Fruit fly (Drosophila melanogaster) whole organism, wandering third instar larva: ENCODE measurements around the gene syd.

Experiments used
- Abd-B ChIP-seq: fragments of >200 bp; optimal IDR thresholded peaks from 2 replicates; lab custom pipeline; 2017; ENCODE audit warnings: missing biosample characterization, missing genetic modification characterization
- CG32264 ChIP-seq: fragments of 200-800 bp; sonication (Bioruptor generic); optimal IDR thresholded peaks from 2 replicates; lab custom pipeline; 2016; ENCODE audit warnings: missing biosample characterization, missing genetic modification characterization
- CG9705 ChIP-seq: fragments of 200-800 bp; sonication (Bioruptor generic); optimal IDR thresholded peaks from 2 replicates; lab custom pipeline; 2018; ENCODE audit warnings: missing biosample characterization, mild to moderate bottlenecking, missing genetic modification characterization
- CrebA ChIP-seq: fragments of 200-800 bp; sonication (Bioruptor generic); optimal IDR thresholded peaks from 2 replicates; lab custom pipeline; 2016; ENCODE audit warnings: missing biosample characterization, mild to moderate bottlenecking, missing genetic modification characterization, borderline replicate concordance
- Dfd ChIP-seq: fragments of >200 bp; optimal IDR thresholded peaks from 2 replicates; lab custom pipeline; 2017; ENCODE audit warnings: missing biosample characterization, missing genetic modification characterization
- Dif ChIP-seq: fragments of 200-275, 200-300 bp; sonication (Bioruptor generic); optimal IDR thresholded peaks from 2 replicates; lab custom pipeline; 2018; ENCODE audit warnings: missing biosample characterization, missing genetic modification characterization; ENCODE audit not compliant: partially characterized antibody
- GATAd ChIP-seq: sonication (Bioruptor generic); optimal IDR thresholded peaks from 2 replicates; lab custom pipeline; 2016; ENCODE audit warnings: missing biosample characterization, missing genetic modification characterization
- HLH106 ChIP-seq: fragments of 200-800 bp; optimal IDR thresholded peaks from 3 replicates; lab custom pipeline; 2019; ENCODE audit warnings: missing biosample characterization, mild to moderate bottlenecking, missing genetic modification characterization, moderate library complexity
- Hnf4 ChIP-seq: fragments of 200-800 bp; sonication (Bioruptor generic); optimal IDR thresholded peaks from 2 replicates; lab custom pipeline; 2016; ENCODE audit warnings: missing biosample characterization, mild to moderate bottlenecking, missing genetic modification characterization
- Hr78 ChIP-seq: fragments of >200 bp; optimal IDR thresholded peaks from 2 replicates; lab custom pipeline; 2017; ENCODE audit warnings: missing biosample characterization, missing genetic modification characterization
- Hr83 ChIP-seq: fragments of 200-300 bp; sonication (Bioruptor generic); optimal IDR thresholded peaks from 2 replicates; lab custom pipeline; 2016; ENCODE audit warnings: missing biosample characterization, mild to moderate bottlenecking, missing genetic modification characterization, moderate library complexity; ENCODE audit not compliant: poor library complexity, severe bottlenecking
- Mio ChIP-seq: sonication (Bioruptor generic); optimal IDR thresholded peaks from 2 replicates; lab custom pipeline; 2016; ENCODE audit warnings: missing biosample characterization, missing genetic modification characterization
- Myc ChIP-seq: fragments of >200 bp; optimal IDR thresholded peaks from 2 replicates; lab custom pipeline; 2017
- N ChIP-seq: fragments of >200 bp; optimal IDR thresholded peaks from 2 replicates; lab custom pipeline; 2018; ENCODE audit warnings: missing biosample characterization, missing external identifiers, missing genetic modification characterization
- OdsH ChIP-seq: fragments of 200-800 bp; sonication (Bioruptor generic); optimal IDR thresholded peaks from 2 replicates; lab custom pipeline; 2016; ENCODE audit warnings: missing biosample characterization, mild to moderate bottlenecking, missing genetic modification characterization
- Rel ChIP-seq, 2 experiments: fragments of 200-800 bp; sonication (Bioruptor generic) in 1 of 2; optimal IDR thresholded peaks; 2 replicates in 1 of 2; 3 replicates in 1 of 2; lab custom pipeline; 2016 to 2019; ENCODE audit warnings: mild to moderate bottlenecking in 2 of 2, missing biosample characterization in 2 of 2, missing genetic modification characterization in 2 of 2, moderate library complexity in 1 of 2
- Sp1 ChIP-seq: fragments of 200-800 bp; sonication (Bioruptor generic); optimal IDR thresholded peaks from 3 replicates; lab custom pipeline; 2019; ENCODE audit warnings: missing biosample characterization, mild to moderate bottlenecking, missing genetic modification characterization, moderate library complexity
- Vsx2 ChIP-seq: fragments of 200-300, 225-300 bp; sonication (Bioruptor generic); optimal IDR thresholded peaks from 2 replicates; lab custom pipeline; 2018; ENCODE audit warnings: missing biosample characterization, missing genetic modification characterization; ENCODE audit not compliant: partially characterized antibody
- brk ChIP-seq: fragments of 200-800 bp; sonication (Bioruptor generic); optimal IDR thresholded peaks from 2 replicates; lab custom pipeline; 2016; ENCODE audit warnings: missing biosample characterization, mild to moderate bottlenecking, missing genetic modification characterization
- dl ChIP-seq, 2 experiments: fragments of 175-275, 200-275 bp in 1 of 2; fragments of 200-275 bp in 1 of 2; sonication (Bioruptor generic); optimal IDR thresholded peaks; lab custom pipeline; 2018; ENCODE audit warnings: mild to moderate bottlenecking in 2 of 2, missing biosample characterization in 2 of 2, missing genetic modification characterization in 2 of 2, moderate library complexity in 2 of 2; ENCODE audit not compliant: partially characterized antibody in 2 of 2, insufficient read depth in 1 of 2
- dmrt93B ChIP-seq: fragments of 200-800 bp; sonication (Bioruptor generic); optimal IDR thresholded peaks from 2 replicates; lab custom pipeline; 2018; ENCODE audit warnings: missing biosample characterization, mild to moderate bottlenecking, missing genetic modification characterization
- foxo ChIP-seq, 2 experiments: fragments of 200-800 bp; sonication (Bioruptor generic); optimal IDR thresholded peaks; 2 replicates in 1 of 2; 3 replicates in 1 of 2; lab custom pipeline; 2016 to 2017; ENCODE audit warnings: missing biosample characterization in 2 of 2, missing genetic modification characterization in 2 of 2
- fru ChIP-seq: fragments of 200-800 bp; sonication (Bioruptor generic); optimal IDR thresholded peaks from 3 replicates; lab custom pipeline; 2016; ENCODE audit warnings: missing biosample characterization, mild to moderate bottlenecking, missing genetic modification characterization
- h ChIP-seq: fragments of 200-800 bp; sonication (Bioruptor generic); optimal IDR thresholded peaks from 3 replicates; lab custom pipeline; 2016; ENCODE audit warnings: missing biosample characterization, mild to moderate bottlenecking, missing genetic modification characterization
- jim ChIP-seq: fragments of 175-275, 200-325 bp; sonication (Bioruptor generic); optimal IDR thresholded peaks from 2 replicates; lab custom pipeline; 2016; ENCODE audit warnings: missing biosample characterization, mild to moderate bottlenecking, missing genetic modification characterization
- lola ChIP-seq: fragments of >200 bp; optimal IDR thresholded peaks from 2 replicates; lab custom pipeline; 2017; ENCODE audit warnings: missing biosample characterization, missing genetic modification characterization
- pan ChIP-seq: fragments of >200 bp; optimal IDR thresholded peaks from 2 replicates; lab custom pipeline; 2017
- psq ChIP-seq: fragments of 200-800 bp; sonication (Bioruptor generic); optimal IDR thresholded peaks from 3 replicates; lab custom pipeline; 2017; ENCODE audit warnings: missing biosample characterization, mild to moderate bottlenecking, missing genetic modification characterization, moderate library complexity
- sage ChIP-seq: fragments of 200-800 bp; sonication (Bioruptor generic); optimal IDR thresholded peaks from 2 replicates; lab custom pipeline; 2016; ENCODE audit warnings: missing biosample characterization, mild to moderate bottlenecking, missing genetic modification characterization
- tai ChIP-seq: sonication (Bioruptor generic); optimal IDR thresholded peaks from 2 replicates; lab custom pipeline; 2016; ENCODE audit warnings: missing biosample characterization, missing genetic modification characterization
- usp ChIP-seq: fragments of >200 bp; optimal IDR thresholded peaks from 2 replicates; lab custom pipeline; 2017; ENCODE audit warnings: missing biosample characterization, missing genetic modification characterization

The syd gene

DNA sequence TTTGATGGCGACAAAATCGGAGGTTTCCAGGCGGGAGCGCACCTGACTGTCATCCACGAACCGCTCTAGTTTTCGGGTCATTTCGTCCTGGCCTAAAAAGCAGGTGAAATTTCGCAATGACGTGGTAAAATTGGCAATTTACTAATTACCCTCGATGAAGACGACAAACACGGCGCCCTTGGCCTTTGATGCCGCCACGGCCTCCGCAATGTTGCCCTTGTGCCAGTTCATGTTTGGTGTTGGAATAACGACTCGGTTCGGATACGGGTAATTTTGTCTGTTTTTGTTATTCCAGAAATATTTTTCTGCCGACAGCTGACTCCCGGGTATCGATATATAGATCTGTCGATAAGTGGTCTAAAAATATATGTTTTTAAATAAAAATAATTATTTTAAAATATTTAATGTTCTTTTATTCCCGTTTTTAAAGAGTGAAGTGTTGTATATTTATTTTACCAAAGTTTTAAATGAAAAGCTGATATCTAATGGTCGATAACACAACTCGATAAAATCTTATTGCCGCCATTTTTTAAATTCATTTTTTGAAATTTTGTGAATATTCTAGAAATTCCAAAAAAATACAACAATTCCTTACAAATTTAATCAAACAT, 38.9 kb upstream of the syd start, which contains the start of gene CG8042:
Gene CG8042 (minus strand): TSS at position 321 of the 611 bp plus-strand sequence.
- TF ChIP-seq usp (GFP tag; lab: Kevin White, UChicago) (no peak), Rel (GFP tag; optimal IDR thresholded peaks at IDR 0.05; lab: Kevin White, UChicago) (no peak), Rel (tag; optimal IDR thresholded peaks at IDR 0.05; lab: Kevin White, UChicago) (peak; percentile 23)
- TF ChIP-seq, all 38 proteins: peak for 1

DNA sequence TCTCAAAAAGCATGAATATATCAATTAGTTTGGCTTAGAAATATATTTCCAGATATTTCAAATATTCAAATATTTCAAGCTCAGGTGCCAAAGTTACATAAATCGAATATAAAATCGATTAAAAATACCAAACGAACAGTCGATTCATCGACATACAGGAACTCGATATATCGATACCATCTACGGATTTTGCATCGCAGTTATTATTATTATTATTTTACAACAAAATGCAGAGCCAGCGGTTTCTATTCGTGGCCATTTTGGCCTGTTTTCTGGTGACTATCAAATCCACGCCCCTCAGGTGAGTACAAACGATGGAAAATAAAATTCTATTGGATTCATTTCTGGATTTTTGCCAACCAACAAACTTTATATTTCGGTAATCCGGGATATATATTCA, 34.5 kb upstream of the syd start, which contains the start of gene RNaseX25:
Gene RNaseX25 (plus strand): TSS at position 147 of the 400 bp plus-strand sequence.
- TF ChIP-seq Hr83 (GFP tag; lab: Kevin White, UChicago) (no peak), HLH106 (tag; lab: Kevin White, UChicago) (no peak), fru (no peak), sage (GFP tag; lab: Kevin White, UChicago) (peak; percentile 13)

DNA sequence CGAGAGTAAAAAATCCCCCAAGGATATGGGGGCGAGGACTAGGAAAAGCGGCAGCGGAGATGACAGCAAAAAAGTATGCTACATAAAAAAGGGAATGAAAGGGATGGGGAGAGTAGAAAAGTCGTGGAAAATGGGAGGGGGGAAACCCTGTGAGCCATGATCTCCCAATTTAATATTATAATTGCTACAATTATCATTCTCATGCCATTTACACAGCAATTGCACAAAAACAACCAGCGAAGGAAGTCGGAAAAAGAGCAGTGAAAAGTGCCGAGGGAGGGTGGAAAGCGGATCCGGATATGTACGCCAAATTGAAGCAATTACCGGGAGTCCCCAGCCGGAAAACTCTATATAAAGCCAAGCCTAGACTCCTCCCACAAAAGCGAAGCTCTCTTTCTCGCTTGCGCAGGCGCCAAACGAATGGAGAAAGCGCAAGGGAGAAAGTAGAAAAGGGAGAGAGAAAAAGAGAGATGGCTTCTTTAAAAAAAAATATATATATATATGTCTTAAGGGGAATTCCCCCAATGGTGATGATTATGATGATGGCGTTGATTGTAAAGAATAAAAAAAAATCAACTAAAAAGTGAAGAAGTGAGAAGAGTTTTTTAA, 32.6 kb upstream of the syd start:
- TF ChIP-seq jim: no peak
- no peak for TF ChIP-seq Rel (GFP tag; optimal IDR thresholded peaks at IDR 0.05; lab: Kevin White, UChicago)
- peak; percentile 29 for TF ChIP-seq Rel (tag; optimal IDR thresholded peaks at IDR 0.05; lab: Kevin White, UChicago)
- no peak for TF ChIP-seq brk (GFP tag; lab: Kevin White, UChicago)
- no peak for TF ChIP-seq Sp1
- no peak for TF ChIP-seq sage (GFP tag; lab: Kevin White, UChicago)

DNA sequence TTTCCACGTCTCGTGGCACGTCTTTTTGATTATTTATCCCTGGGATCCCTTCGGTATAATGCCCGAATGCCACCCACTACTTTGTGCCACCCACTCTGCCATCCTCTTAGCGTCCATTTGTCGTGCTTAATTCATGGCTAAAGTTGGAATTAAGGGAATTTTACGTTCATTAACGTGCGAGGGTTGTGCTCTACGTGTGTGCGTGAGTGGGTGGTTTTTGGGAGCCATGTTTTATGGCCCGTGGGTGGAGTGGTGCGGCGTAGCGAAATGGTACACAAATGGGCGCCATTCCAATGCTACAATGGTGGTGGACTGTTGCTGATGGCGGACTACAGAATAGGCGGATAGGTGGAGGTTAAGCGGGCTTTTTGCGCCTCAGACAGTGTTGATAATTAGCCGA, 31.3 kb upstream of the syd start:
- TF ChIP-seq Vsx2 (no peak), usp (GFP tag; lab: Kevin White, UChicago) (no peak), Hr78 (GFP tag; lab: Kevin White, UChicago) (no peak), Hnf4 (GFP tag; lab: Kevin White, UChicago) (no peak), Myc (lab: Kevin White, UChicago) (no peak), tai (GFP tag; lab: Kevin White, UChicago) (no peak), GATAd (GFP tag; lab: Kevin White, UChicago) (no peak), psq (no peak), HLH106 (tag; lab: Kevin White, UChicago) (no peak), dmrt93B (GFP tag; lab: Kevin White, UChicago) (no peak), CG9705 (no peak), N (GFP tag; lab: Kevin White, UChicago) (no peak), sage (GFP tag; lab: Kevin White, UChicago) (no peak), pan (no peak), brk (GFP tag; lab: Kevin White, UChicago) (no peak), lola (GFP tag; lab: Kevin White, UChicago) (no peak), Abd-B (GFP tag; lab: Kevin White, UChicago) (no peak)
- TF ChIP-seq, all 38 proteins: peak for 0

DNA sequence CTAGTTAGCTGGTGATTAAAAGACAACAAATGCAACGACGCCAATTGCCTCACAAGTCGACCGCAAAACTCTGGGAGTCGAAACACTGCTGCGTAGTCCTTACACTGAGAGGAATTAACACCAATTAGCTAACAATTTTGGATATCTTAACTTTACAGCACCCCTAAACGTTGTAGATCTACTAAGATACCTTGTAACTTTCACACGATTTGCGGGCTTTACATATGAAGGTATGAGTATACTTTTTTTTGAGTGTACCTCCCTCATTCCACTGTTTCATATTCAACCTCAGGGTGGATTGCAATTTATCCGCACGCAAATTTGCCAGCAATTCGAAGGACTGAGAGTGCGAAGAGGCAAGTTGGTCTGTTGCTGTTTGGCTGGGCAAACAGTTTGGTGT, 27.6 kb upstream of the syd start:
- TF ChIP-seq CG9705 (no peak), sage (GFP tag; lab: Kevin White, UChicago) (no peak), dmrt93B (GFP tag; lab: Kevin White, UChicago) (no peak), CrebA (GFP tag; lab: Kevin White, UChicago) (no peak), CG32264 (GFP tag; lab: Kevin White, UChicago) (no peak), usp (GFP tag; lab: Kevin White, UChicago) (no peak), foxo (GFP tag; optimal IDR thresholded peaks at IDR 0.05; lab: Kevin White, UChicago) (no peak), psq (no peak), Dif (GFP tag; lab: Kevin White, UChicago) (no peak), Mio (no peak), Sp1 (no peak), Dfd (GFP tag; lab: Kevin White, UChicago) (no peak)

DNA sequence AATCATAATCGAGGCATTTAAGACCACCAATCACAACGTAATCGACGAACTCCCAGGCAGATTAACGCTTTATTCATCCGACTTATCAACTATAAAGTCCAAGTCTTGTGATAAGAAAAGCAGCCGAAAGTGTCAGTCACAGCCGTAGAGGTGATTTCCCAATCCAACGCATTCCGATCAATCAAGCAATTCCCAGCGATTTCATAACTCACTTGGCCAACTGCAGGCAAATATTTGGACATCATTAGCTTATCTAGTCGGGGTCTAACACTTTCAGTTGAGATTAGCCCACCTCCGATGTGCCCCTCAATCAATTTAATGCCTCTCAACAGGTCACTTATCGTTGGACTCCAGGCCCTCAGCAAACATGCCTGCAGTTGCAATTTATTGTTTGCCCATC, 27.1 kb upstream of the syd start:
- TF ChIP-seq CG32264 (GFP tag; lab: Kevin White, UChicago) (no peak), Sp1 (no peak), h (GFP tag; lab: Kevin White, UChicago) (no peak), Hr83 (GFP tag; lab: Kevin White, UChicago) (no peak), GATAd (GFP tag; lab: Kevin White, UChicago) (no peak), tai (GFP tag; lab: Kevin White, UChicago) (no peak), dl (GFP tag; optimal IDR thresholded peaks at IDR 0.05; lab: Kevin White, UChicago; ENCODE audit: insufficient read depth in 1 of 2, partially characterized antibody in 2 of 2) (no peak), lola (GFP tag; lab: Kevin White, UChicago) (no peak), N (GFP tag; lab: Kevin White, UChicago) (no peak), OdsH (no peak), fru (no peak), Abd-B (GFP tag; lab: Kevin White, UChicago) (no peak), usp (GFP tag; lab: Kevin White, UChicago) (no peak), CG9705 (no peak), Dfd (GFP tag; lab: Kevin White, UChicago) (no peak), Hnf4 (GFP tag; lab: Kevin White, UChicago) (no peak)
